Worm (Caenorhabditis elegans) whole organism, early embryonic: ENCODE data around the gene try-13.
A peak's percentile ranks its signal among the peaks of the same experiment; 100 is the strongest.

Experiments
- B0310.2 ChIP-seq: sonication (generic microtip); optimal IDR thresholded peaks from 2 replicates; lab custom pipeline; 2016; ENCODE audit warnings: mild to moderate bottlenecking, missing genetic modification characterization, missing compliant biosample characterization
- F13C5.2 ChIP-seq: sonication (generic microtip); optimal IDR thresholded peaks from 2 replicates; lab custom pipeline; 2017; ENCODE audit warnings: mild to moderate bottlenecking, missing genetic modification characterization, inconsistent platforms, missing compliant biosample characterization
- aly-1 ChIP-seq: sonication (generic microtip); optimal IDR thresholded peaks from 2 replicates; lab custom pipeline; 2016; ENCODE audit warnings: missing genetic modification characterization, missing compliant biosample characterization
- ama-1 ChIP-seq: fragments of 150-350 bp; optimal IDR thresholded peaks from 2 replicates; lab custom pipeline; 2014
- ceh-13 ChIP-seq: fragments of 200-800 bp; sonication (Bioruptor generic); optimal IDR thresholded peaks from 2 replicates; lab custom pipeline; 2018; ENCODE audit warnings: mild to moderate bottlenecking, missing genetic modification characterization, missing compliant biosample characterization
- ceh-36 ChIP-seq: sonication (generic microtip); optimal IDR thresholded peaks from 2 replicates; lab custom pipeline; 2016; ENCODE audit warnings: missing genetic modification characterization, inconsistent platforms, missing compliant biosample characterization
- ets-7 ChIP-seq: sonication (generic microtip); optimal IDR thresholded peaks from 2 replicates; lab custom pipeline; 2016; ENCODE audit warnings: missing genotype, missing genetic modification characterization, missing compliant biosample characterization
- flt-1 ChIP-seq: fragments of 200-800 bp; sonication (Bioruptor generic); IDR thresholded peaks from 2 replicates; pipeline ENCODE4 v1.3.6; 2022; ENCODE audit warnings: missing genetic modification characterization, missing compliant biosample characterization
- hmbx-1 ChIP-seq: sonication (generic microtip); optimal IDR thresholded peaks from 2 replicates; lab custom pipeline; 2016; ENCODE audit warnings: mild to moderate bottlenecking, missing genetic modification characterization, missing compliant biosample characterization
- hmg-4 ChIP-seq: fragments of 200-800 bp; sonication (Bioruptor generic); optimal IDR thresholded peaks from 2 replicates; lab custom pipeline; 2018; ENCODE audit warnings: mild to moderate bottlenecking, missing genetic modification characterization, missing compliant biosample characterization
- hnd-1 ChIP-seq: sonication (generic microtip); optimal IDR thresholded peaks from 2 replicates; lab custom pipeline; 2016; ENCODE audit warnings: missing genetic modification characterization, missing compliant biosample characterization
- pes-1 ChIP-seq: fragments of 200-800 bp; sonication (Bioruptor generic); IDR thresholded peaks from 2 replicates; pipeline ENCODE4 v1.3.6; 2022; ENCODE audit warnings: missing genetic modification reagents, missing genetic modification characterization, missing compliant biosample characterization
- scrt-1 ChIP-seq: fragments of 200-800 bp; sonication (Bioruptor generic); IDR thresholded peaks from 2 replicates; pipeline ENCODE4 v1.3.6; 2022; ENCODE audit warnings: missing genetic modification characterization, missing compliant biosample characterization
- sea-1 ChIP-seq: fragments of 200-800 bp; sonication (Bioruptor generic); conservative IDR thresholded peaks from 2 replicates; pipeline ENCODE4 v1.3.6; 2022; ENCODE audit warnings: missing genetic modification characterization, missing compliant biosample characterization
- tbx-11 ChIP-seq: fragments of 200-800 bp; sonication (Bioruptor generic); IDR thresholded peaks from 2 replicates; pipeline ENCODE4 v1.3.6; 2022; ENCODE audit warnings: missing genetic modification characterization, missing compliant biosample characterization
- tbx-37 ChIP-seq: fragments of 200-800 bp; sonication (Bioruptor generic); conservative IDR thresholded peaks from 2 replicates; pipeline ENCODE4 v1.3.6; 2022; ENCODE audit warnings: missing genetic modification reagents, missing genetic modification characterization, missing compliant biosample characterization
- tra-4 ChIP-seq: sonication (generic microtip); optimal IDR thresholded peaks from 2 replicates; lab custom pipeline; 2017; ENCODE audit warnings: missing genetic modification characterization, missing compliant biosample characterization

Gene try-13

ce11 chrV:7465509-7465908 lies 25.6 kb downstream of the try-13 start, which contains the start of gene F25E5.1:
F25E5.1 (plus strand) TSS chrV:7465884.
- TF ChIP-seq tbx-37 (GFP tag; lab: Robert Waterston, UW) (peak; percentile 62; the same call in 1 of the 2 replicates), sea-1 (GFP tag; lab: Robert Waterston, UW) (no peak), aly-1 (tag; lab: Kevin White, UChicago) (peak; percentile 3), F13C5.2 (tag; lab: Kevin White, UChicago) (peak; percentile 47), ceh-36 (tag; lab: Kevin White, UChicago) (no peak), hmg-4 (GFP tag; lab: Kevin White, UChicago) (no peak)

- TF ChIP-seq aly-1 (tag; lab: Kevin White, UChicago) (no peak), ceh-36 (tag; lab: Kevin White, UChicago) (no peak)
These were observed 32.9 kb downstream of the try-13 start, which contains the start of gene str-28 for ce11 chrV:7472815-7473214. str-28 (minus strand) TSS chrV:7472915.

ce11 chrV:7476766-7477165 lies 36.9 kb downstream of the try-13 start, which contains the start of gene srh-125:
srh-125 (minus strand) TSS chrV:7476866.
- TF ChIP-seq hnd-1 (tag; lab: Kevin White, UChicago) = no peak
- TF ChIP-seq tbx-11 = no peak
- TF ChIP-seq ceh-13 (GFP tag; lab: Kevin White, UChicago) = no peak
- no peak for TF ChIP-seq flt-1 (GFP tag; lab: Robert Waterston, UW)
- no peak for TF ChIP-seq hmg-4 (GFP tag; lab: Kevin White, UChicago)
- TF ChIP-seq ceh-36 (tag; lab: Kevin White, UChicago) = no peak
- TF ChIP-seq aly-1 (tag; lab: Kevin White, UChicago) = no peak
- TF ChIP-seq B0310.2 = no peak
- no peak for TF ChIP-seq ama-1 (lab: Kevin White, UChicago)
- no peak for TF ChIP-seq sea-1 (GFP tag; lab: Robert Waterston, UW)
- TF ChIP-seq F13C5.2 (tag; lab: Kevin White, UChicago) = no peak
- TF ChIP-seq scrt-1 (GFP tag; lab: Robert Waterston, UW) = no peak
- TF ChIP-seq ets-7 (tag; lab: Kevin White, UChicago) = no peak
- TF ChIP-seq tra-4 (tag; lab: Kevin White, UChicago) = no peak
- no peak for TF ChIP-seq tbx-37 (GFP tag; lab: Robert Waterston, UW)
- no peak for TF ChIP-seq hmbx-1
- TF ChIP-seq pes-1 (GFP tag; lab: Robert Waterston, UW) = no peak

ce11 chrV:7478404-7478803 lies 38.5 kb downstream of the try-13 start, which contains the start of gene str-190:
str-190 (minus strand) TSS chrV:7478504.
- TF ChIP-seq tbx-37 (GFP tag; lab: Robert Waterston, UW) (no peak), ceh-13 (GFP tag; lab: Kevin White, UChicago) (no peak), ama-1 (lab: Kevin White, UChicago) (no peak), aly-1 (tag; lab: Kevin White, UChicago) (no peak), hmbx-1 (no peak), ets-7 (tag; lab: Kevin White, UChicago) (no peak), scrt-1 (GFP tag; lab: Robert Waterston, UW) (no peak), sea-1 (GFP tag; lab: Robert Waterston, UW) (no peak), tra-4 (tag; lab: Kevin White, UChicago) (no peak), B0310.2 (no peak), hnd-1 (tag; lab: Kevin White, UChicago) (no peak), ceh-36 (tag; lab: Kevin White, UChicago) (no peak), F13C5.2 (tag; lab: Kevin White, UChicago) (no peak), tbx-11 (no peak)

ce11 chrV:7480949-7481348 lies 41.0 kb downstream of the try-13 start, which contains the start of gene C18B10.6:
C18B10.6 (minus strand) TSS chrV:7481049.
- no peak for TF ChIP-seq hmg-4 (GFP tag; lab: Kevin White, UChicago)
- no peak for TF ChIP-seq sea-1 (GFP tag; lab: Robert Waterston, UW)
- no peak for TF ChIP-seq flt-1 (GFP tag; lab: Robert Waterston, UW)
- TF ChIP-seq hmbx-1 = no peak
- TF ChIP-seq tbx-37 (GFP tag; lab: Robert Waterston, UW) = no peak
- no peak for TF ChIP-seq aly-1 (tag; lab: Kevin White, UChicago)
- no peak for TF ChIP-seq ets-7 (tag; lab: Kevin White, UChicago)
- no peak for TF ChIP-seq pes-1 (GFP tag; lab: Robert Waterston, UW)
- no peak for TF ChIP-seq hnd-1 (tag; lab: Kevin White, UChicago)
- no peak for TF ChIP-seq B0310.2

- TF ChIP-seq pes-1 (GFP tag; lab: Robert Waterston, UW) (no peak), hmbx-1 (no peak), ama-1 (lab: Kevin White, UChicago) (no peak), B0310.2 (no peak), ets-7 (tag; lab: Kevin White, UChicago) (no peak), ceh-36 (tag; lab: Kevin White, UChicago) (no peak), sea-1 (GFP tag; lab: Robert Waterston, UW) (no peak), hnd-1 (tag; lab: Kevin White, UChicago) (no peak), tbx-37 (GFP tag; lab: Robert Waterston, UW) (no peak), flt-1 (GFP tag; lab: Robert Waterston, UW) (no peak), aly-1 (tag; lab: Kevin White, UChicago) (no peak), tbx-11 (no peak), scrt-1 (GFP tag; lab: Robert Waterston, UW) (no peak), ceh-13 (GFP tag; lab: Kevin White, UChicago) (no peak), tra-4 (tag; lab: Kevin White, UChicago) (no peak)
These were observed 45.1 kb downstream of the try-13 start, which contains the start of gene srbc-8 for ce11 chrV:7485000-7485399. srbc-8 (minus strand) TSS chrV:7485100.

ce11 chrV:7487518-7487917 lies 47.6 kb downstream of the try-13 start, which contains the start of gene srbc-7:
srbc-7 (minus strand) TSS chrV:7487618.
- TF ChIP-seq pes-1 (GFP tag; lab: Robert Waterston, UW) (no peak), scrt-1 (GFP tag; lab: Robert Waterston, UW) (no peak), ets-7 (tag; lab: Kevin White, UChicago) (no peak), F13C5.2 (tag; lab: Kevin White, UChicago) (no peak), tbx-37 (GFP tag; lab: Robert Waterston, UW) (no peak)
